Worm (Caenorhabditis elegans) whole organism, L1 larva: ENCODE results near the gene F22D3.4.
A peak's percentile ranks its signal among the peaks of the same experiment; 100 is the strongest.

Experiments used
- C04F5.9 ChIP-seq: sonication (generic microtip); optimal IDR thresholded peaks from 2 replicates; lab custom pipeline; 2016; ENCODE audit warnings: missing genetic modification characterization, missing compliant biosample characterization
- C16A3.4 ChIP-seq: fragments of 150-350 bp; optimal IDR thresholded peaks from 2 replicates; lab custom pipeline; 2014; ENCODE audit warnings: missing biosample characterization, missing genetic modification characterization
- F16B12.6 ChIP-seq: fragments of 150-350 bp; optimal IDR thresholded peaks from 2 replicates; lab custom pipeline; 2014; ENCODE audit warnings: missing biosample characterization, missing genetic modification characterization
- Y116A8C.19 ChIP-seq: sonication (generic microtip); optimal IDR thresholded peaks from 2 replicates; lab custom pipeline; 2016; ENCODE audit warnings: missing compliant biosample characterization, missing genetic modification characterization, borderline replicate concordance
- aly-2 ChIP-seq: fragments of 150-350 bp; optimal IDR thresholded peaks from 2 replicates; lab custom pipeline; 2014; ENCODE audit warnings: missing biosample characterization, missing genetic modification characterization
- blmp-1 ChIP-seq: fragments of 150-350 bp; optimal IDR thresholded peaks from 2 replicates; lab custom pipeline; 2014; ENCODE audit warnings: missing biosample characterization, missing genetic modification characterization
- ceh-82 ChIP-seq, 3 experiments: fragments of 150-350 bp in 1 of 3; sonication (generic microtip) in 2 of 3; optimal IDR thresholded peaks; 2 replicates each; lab custom pipeline; 2014 to 2017; ENCODE audit warnings: missing biosample characterization in 3 of 3, missing genetic modification characterization in 3 of 3
- ceh-88 ChIP-seq: fragments of 200-800 bp; sonication (Bioruptor generic); IDR thresholded peaks from 2 replicates; pipeline ENCODE4 v1.3.6; 2022; ENCODE audit warnings: missing genetic modification characterization, missing compliant biosample characterization
- ceh-90 ChIP-seq: sonication (generic microtip); optimal IDR thresholded peaks from 2 replicates; lab custom pipeline; 2016; ENCODE audit warnings: missing genetic modification characterization, missing compliant biosample characterization
- ces-1 ChIP-seq: fragments of 150-350 bp; optimal IDR thresholded peaks from 2 replicates; lab custom pipeline; 2014; ENCODE audit warnings: missing biosample characterization, missing genetic modification reagents, missing genetic modification characterization
- dpl-1 ChIP-seq, 3 experiments: fragments of 150-350 bp in 2 of 3; sonication (generic microtip) in 1 of 3; optimal IDR thresholded peaks; 2 replicates each; lab custom pipeline; 2014 to 2017; ENCODE audit warnings: missing biosample characterization in 3 of 3, missing genetic modification characterization in 3 of 3, missing genetic modification reagents in 3 of 3
- dsc-1 ChIP-seq: sonication (generic microtip); optimal IDR thresholded peaks from 2 replicates; lab custom pipeline; 2016; ENCODE audit warnings: mild to moderate bottlenecking, missing genetic modification characterization, missing compliant biosample characterization
- efl-1 ChIP-seq, 4 experiments: fragments of 150-350 bp; optimal IDR thresholded peaks in 3 of 4; peaks in 1 of 4; 1 replicate in 1 of 4; 2 replicates in 3 of 4; lab custom pipeline; 2014; ENCODE audit warnings: missing biosample characterization in 2 of 4, missing genetic modification characterization in 2 of 4, missing genetic modification reagents in 2 of 4
- egl-27 ChIP-seq, 2 experiments: fragments of 150-350 bp in 1 of 2; sonication (generic microtip); optimal IDR thresholded peaks; 3 replicates each; lab custom pipeline; 2017 to 2018; ENCODE audit warnings: missing biosample characterization in 2 of 2, missing genetic modification characterization in 2 of 2, missing genetic modification reagents in 2 of 2
- elt-2 ChIP-seq: sonication (generic microtip); optimal IDR thresholded peaks from 2 replicates; lab custom pipeline; 2016; ENCODE audit warnings: missing genetic modification characterization, mild to moderate bottlenecking, inconsistent platforms, missing compliant biosample characterization, missing genetic modification reagents
- fkh-4 ChIP-seq: sonication (generic microtip); optimal IDR thresholded peaks from 2 replicates; lab custom pipeline; 2016; ENCODE audit warnings: missing compliant biosample characterization, missing genetic modification characterization, borderline replicate concordance
- fkh-8 ChIP-seq: sonication (generic microtip); optimal IDR thresholded peaks from 2 replicates; lab custom pipeline; 2016; ENCODE audit warnings: mild to moderate bottlenecking, missing genetic modification characterization, missing compliant biosample characterization
- grh-1 ChIP-seq: fragments of 200-800 bp; sonication (Bioruptor generic); IDR thresholded peaks from 2 replicates; pipeline ENCODE4 v1.3.6; 2022; ENCODE audit warnings: missing genetic modification reagents, missing genetic modification characterization, missing compliant biosample characterization
- hpl-2 ChIP-seq: fragments of 150-350 bp; optimal IDR thresholded peaks from 2 replicates; lab custom pipeline; 2014; ENCODE audit warnings: missing biosample characterization, missing genetic modification reagents, missing genetic modification characterization
- jun-1 ChIP-seq: fragments of 150-350 bp; optimal IDR thresholded peaks from 2 replicates; lab custom pipeline; 2014; ENCODE audit warnings: missing biosample characterization, missing genetic modification reagents, missing genetic modification characterization
- lin-13 ChIP-seq: fragments of 150-350 bp; optimal IDR thresholded peaks from 2 replicates; lab custom pipeline; 2014; ENCODE audit warnings: missing biosample characterization, missing genetic modification reagents, missing genetic modification characterization
- lin-15B ChIP-seq: fragments of 150-350 bp; sonication (generic microtip); optimal IDR thresholded peaks from 3 replicates; lab custom pipeline; 2014; ENCODE audit warnings: missing biosample characterization, missing genetic modification characterization
- lin-39 ChIP-seq: fragments of 150-350 bp; optimal IDR thresholded peaks from 2 replicates; lab custom pipeline; 2014; ENCODE audit warnings: missing biosample characterization, missing genetic modification reagents, missing genetic modification characterization
- lsy-2 ChIP-seq, 2 experiments: fragments of 150-350 bp; optimal IDR thresholded peaks; 2 replicates each; lab custom pipeline; 2014; ENCODE audit warnings: missing biosample characterization in 2 of 2, missing genetic modification characterization in 2 of 2
- mab-9 ChIP-seq: fragments of 200-800 bp; sonication (Bioruptor generic); IDR thresholded peaks from 2 replicates; pipeline ENCODE4 v1.3.6; 2022; ENCODE audit warnings: missing genetic modification reagents, missing genetic modification characterization, missing compliant biosample characterization
- nhr-19 ChIP-seq: fragments of 200-800 bp; sonication (Bioruptor generic); conservative IDR thresholded peaks from 2 replicates; pipeline ENCODE4 v1.3.6; 2022; ENCODE audit warnings: missing genetic modification characterization, missing compliant biosample characterization
- nhr-237 ChIP-seq: fragments of 150-350 bp; optimal IDR thresholded peaks from 2 replicates; lab custom pipeline; 2014; ENCODE audit warnings: missing biosample characterization, missing genetic modification characterization
- nhr-71 ChIP-seq: sonication (generic microtip); optimal IDR thresholded peaks from 2 replicates; lab custom pipeline; 2016; ENCODE audit warnings: mild to moderate bottlenecking, missing genetic modification characterization, moderate library complexity, missing compliant biosample characterization
- nhr-76 ChIP-seq: sonication (generic microtip); optimal IDR thresholded peaks from 2 replicates; lab custom pipeline; 2017; ENCODE audit warnings: missing biosample characterization, missing genetic modification characterization
- nhr-85 ChIP-seq: sonication (generic microtip); peaks from one replicate; lab custom pipeline; 2016; ENCODE audit warnings: missing genetic modification characterization, inconsistent platforms, missing compliant biosample characterization
- nhr-90 ChIP-seq: sonication (generic microtip); optimal IDR thresholded peaks from 2 replicates; lab custom pipeline; 2016; ENCODE audit warnings: mild to moderate bottlenecking, missing genetic modification characterization, missing compliant biosample characterization; ENCODE audit not compliant: poor library complexity
- pag-3 ChIP-seq: sonication (generic microtip); optimal IDR thresholded peaks from 2 replicates; lab custom pipeline; 2017; ENCODE audit warnings: missing genetic modification characterization, mild to moderate bottlenecking, missing compliant biosample characterization, antibody characterized with exemption, borderline replicate concordance; ENCODE audit not compliant: insufficient read depth
- pax-3 ChIP-seq: fragments of 200-800 bp; sonication (Bioruptor generic); optimal IDR thresholded peaks from 2 replicates; lab custom pipeline; 2018; ENCODE audit warnings: mild to moderate bottlenecking, missing genetic modification characterization, moderate library complexity, missing compliant biosample characterization
- pqm-1 ChIP-seq: sonication (generic microtip); optimal IDR thresholded peaks from 3 replicates; lab custom pipeline; 2017; ENCODE audit warnings: missing biosample characterization, missing genetic modification characterization
- skn-1 ChIP-seq: fragments of 150-350 bp; optimal IDR thresholded peaks from 2 replicates; lab custom pipeline; 2014; ENCODE audit warnings: missing biosample characterization, missing genetic modification characterization
- snpc-4 ChIP-seq: fragments of 150-350 bp; optimal IDR thresholded peaks from 2 replicates; lab custom pipeline; 2014; ENCODE audit warnings: missing biosample characterization, missing genetic modification characterization
- snu-23 ChIP-seq: sonication (generic microtip); optimal IDR thresholded peaks from 2 replicates; lab custom pipeline; 2016; ENCODE audit warnings: missing genetic modification characterization, missing compliant biosample characterization
- sptf-1 ChIP-seq: fragments of 150-350 bp; optimal IDR thresholded peaks from 2 replicates; lab custom pipeline; 2014; ENCODE audit warnings: missing biosample characterization, missing genetic modification characterization
- sup-37 ChIP-seq: fragments of 200-800 bp; sonication (Bioruptor generic); optimal IDR thresholded peaks from 2 replicates; lab custom pipeline; 2018; ENCODE audit warnings: mild to moderate bottlenecking, missing genetic modification characterization, missing compliant biosample characterization
- swsn-7 ChIP-seq: sonication (generic microtip); optimal IDR thresholded peaks from 2 replicates; lab custom pipeline; 2016; ENCODE audit warnings: missing genetic modification characterization, missing compliant biosample characterization
- tbx-2 ChIP-seq: sonication (generic microtip); optimal IDR thresholded peaks from 2 replicates; lab custom pipeline; 2016; ENCODE audit warnings: missing genetic modification characterization, missing compliant biosample characterization
- unc-130 ChIP-seq: fragments of 150-350 bp; optimal IDR thresholded peaks from 2 replicates; lab custom pipeline; 2017; ENCODE audit warnings: missing biosample characterization, missing genetic modification characterization, inconsistent platforms
- unc-62 ChIP-seq: fragments of 150-350 bp; optimal IDR thresholded peaks from 2 replicates; lab custom pipeline; 2014; ENCODE audit warnings: missing biosample characterization, missing genetic modification reagents, missing genetic modification characterization
- unc-86 ChIP-seq: sonication (generic microtip); optimal IDR thresholded peaks from 2 replicates; lab custom pipeline; 2016; ENCODE audit warnings: missing genetic modification characterization, missing compliant biosample characterization
- zag-1 ChIP-seq: fragments of 150-350 bp; optimal IDR thresholded peaks from 2 replicates; lab custom pipeline; 2014; ENCODE audit warnings: missing biosample characterization, missing genetic modification characterization

F22D3.4 gene

ce11 chrII:6972185-6972737 is 44.9 kb upstream of the F22D3.4 start, which contains the start of gene art-1:
Gene art-1, minus strand, starts transcription at chrII:6972235.
- TF ChIP-seq egl-27 (tag; optimal IDR thresholded peaks at IDR 0.05; lab: Kevin White, UChicago), result no peak
- no peak for TF ChIP-seq sup-37 (GFP tag; lab: Kevin White, UChicago)
- no peak for TF ChIP-seq nhr-237 (tag; lab: Kevin White, UChicago)
- no peak for TF ChIP-seq aly-2 (tag; lab: Kevin White, UChicago)
- TF ChIP-seq nhr-71, result peak; percentile 1
- no peak for TF ChIP-seq skn-1 (tag; lab: Kevin White, UChicago)
- no peak for TF ChIP-seq unc-86
- no peak for TF ChIP-seq tbx-2 (tag; lab: Kevin White, UChicago)
- no peak for TF ChIP-seq unc-62
- TF ChIP-seq nhr-76 (tag; lab: Kevin White, UChicago), result no peak
- TF ChIP-seq snpc-4 (tag; lab: Kevin White, UChicago), result no peak
- no peak for TF ChIP-seq mab-9 (GFP tag; lab: Robert Waterston, UW)
- peak; percentile 26 for TF ChIP-seq elt-2 (tag; lab: Kevin White, UChicago)
- no peak for TF ChIP-seq nhr-90 (tag; lab: Kevin White, UChicago)
- TF ChIP-seq blmp-1 (tag; lab: Kevin White, UChicago), result no peak
- TF ChIP-seq hpl-2 (GFP tag; lab: Kevin White, UChicago), result no peak
- no peak for TF ChIP-seq ceh-90 (tag; lab: Kevin White, UChicago)
- TF ChIP-seq jun-1, result no peak
- TF ChIP-seq fkh-8 (tag; lab: Kevin White, UChicago), result no peak
- no peak for TF ChIP-seq efl-1 (optimal IDR thresholded peaks at IDR 0.05; lab: Kevin White, UChicago)
- peak in 1 of 2 experiments; percentile 64 for TF ChIP-seq efl-1 (GFP tag; optimal IDR thresholded peaks at IDR 0.05 in 1 of 2; lab: Kevin White, UChicago)
- TF ChIP-seq swsn-7, result no peak
- TF ChIP-seq nhr-19 (GFP tag; lab: Robert Waterston, UW), result no peak

ce11 chrII:6970515-6970914 is 43.1 kb upstream of the F22D3.4 start, which contains the start of gene C15F1.5:
Gene C15F1.5, minus strand, starts transcription at chrII:6970615.
- TF ChIP-seq lsy-2 (tag; optimal IDR thresholded peaks at IDR 0.05; lab: Kevin White, UChicago) (no peak), lin-15B (no peak), C04F5.9 (tag; lab: Kevin White, UChicago) (no peak), snu-23 (GFP tag; lab: Kevin White, UChicago) (no peak), pqm-1 (tag; lab: Kevin White, UChicago) (no peak), lin-13 (GFP tag; lab: Kevin White, UChicago) (no peak), C16A3.4 (tag; lab: Kevin White, UChicago) (no peak), fkh-4 (tag; lab: Kevin White, UChicago) (no peak), Y116A8C.19 (tag; lab: Kevin White, UChicago) (no peak), dsc-1 (no peak), unc-86 (no peak), F16B12.6 (tag; lab: Kevin White, UChicago) (no peak), lin-39 (tag; lab: Kevin White, UChicago) (no peak), unc-130 (tag; lab: Kevin White, UChicago) (no peak), pag-3 (no peak), ces-1 (GFP tag; lab: Kevin White, UChicago) (no peak)

- TF ChIP-seq sup-37 (GFP tag; lab: Kevin White, UChicago), result peak; percentile 75
- TF ChIP-seq C16A3.4 (tag; lab: Kevin White, UChicago), result peak; percentile 2
- TF ChIP-seq blmp-1 (tag; lab: Kevin White, UChicago), result no peak
- no peak; the same call in 1 of the 2 replicates for TF ChIP-seq mab-9 (GFP tag; lab: Robert Waterston, UW)
- peak; percentile 58 for TF ChIP-seq pax-3 (tag; lab: Kevin White, UChicago)
- TF ChIP-seq ceh-82 (tag; optimal IDR thresholded peaks at IDR 0.05; lab: Kevin White, UChicago), result peak; percentile 53 to 77 (median 72)
- no peak for TF ChIP-seq nhr-237 (tag; lab: Kevin White, UChicago)
- TF ChIP-seq fkh-4 (tag; lab: Kevin White, UChicago), result no peak
- peak; percentile 80 for TF ChIP-seq C04F5.9 (tag; lab: Kevin White, UChicago)
- peak; percentile 86 for TF ChIP-seq snu-23 (GFP tag; lab: Kevin White, UChicago)
- TF ChIP-seq pag-3, result no peak
- peak; percentile 42 to 54 (median 52) for TF ChIP-seq dpl-1 (GFP tag; optimal IDR thresholded peaks at IDR 0.05; lab: Kevin White, UChicago)
- TF ChIP-seq snpc-4 (tag; lab: Kevin White, UChicago), result peak; percentile 98
- peak; percentile 73 for TF ChIP-seq grh-1
- peak; percentile 64 for TF ChIP-seq fkh-8 (tag; lab: Kevin White, UChicago)
- TF ChIP-seq zag-1 (tag; lab: Kevin White, UChicago), result no peak
- no peak for TF ChIP-seq sptf-1
- TF ChIP-seq F16B12.6 (tag; lab: Kevin White, UChicago), result peak; percentile 44
- peak; percentile 89 for TF ChIP-seq nhr-85 (tag; lab: Kevin White, UChicago)
- TF ChIP-seq jun-1, result peak; percentile 35
- peak; percentile 35 for TF ChIP-seq lin-15B
- TF ChIP-seq nhr-90 (tag; lab: Kevin White, UChicago), result peak; percentile 92
- TF ChIP-seq skn-1 (tag; lab: Kevin White, UChicago), result no peak
- peak; percentile 65; the same call in 1 of the 2 replicates for TF ChIP-seq ceh-88
- no peak for TF ChIP-seq ces-1 (GFP tag; lab: Kevin White, UChicago)
Measured at ce11 chrII:6968191-6968675, 40.8 kb upstream of the F22D3.4 start.
